Worm (Caenorhabditis elegans) whole organism, L4 larva: ENCODE measurements around the gene K12D12.4.

Experiments
- F10B5.3 ChIP-seq: sonication (generic microtip); optimal IDR thresholded peaks from 2 replicates; lab custom pipeline; 2016; ENCODE audit warnings: mild to moderate bottlenecking, missing genetic modification characterization, missing compliant biosample characterization
- F26F4.8 ChIP-seq: fragments of 200-800 bp; sonication (Bioruptor generic); conservative IDR thresholded peaks from 2 replicates; pipeline ENCODE4 v1.3.6; 2022; ENCODE audit warnings: missing genetic modification characterization, missing compliant biosample characterization
- R02D3.7 ChIP-seq: fragments of 150-350 bp; sonication (generic microtip); optimal IDR thresholded peaks from 3 replicates; lab custom pipeline; 2014; ENCODE audit warnings: missing biosample characterization, missing genetic modification characterization
- T20F7.1 ChIP-seq: fragments of 200-800 bp; sonication (Bioruptor generic); optimal IDR thresholded peaks from 2 replicates; lab custom pipeline; 2018; ENCODE audit warnings: mild to moderate bottlenecking, missing genetic modification characterization, missing compliant biosample characterization
- Y75B8A.6 ChIP-seq: fragments of 200-800 bp; sonication (Bioruptor generic); IDR thresholded peaks from 2 replicates; pipeline ENCODE4 v1.3.6; 2022; ENCODE audit warnings: missing genetic modification reagents, missing genetic modification characterization, missing compliant biosample characterization
- ZK337.2 ChIP-seq: fragments of 200-800 bp; sonication (Bioruptor generic); IDR thresholded peaks from 2 replicates; pipeline ENCODE4 v1.3.6; 2022; ENCODE audit warnings: missing genetic modification reagents, missing genetic modification characterization, missing compliant biosample characterization
- ama-1 ChIP-seq: fragments of 150-350 bp; optimal IDR thresholded peaks from 2 replicates; lab custom pipeline; 2014; ENCODE audit warnings: inconsistent platforms, mixed read lengths
- ceh-20 ChIP-seq: fragments of 200-800 bp; sonication (Bioruptor generic); IDR thresholded peaks from 2 replicates; pipeline ENCODE4 v1.3.6; 2022; ENCODE audit warnings: missing genetic modification reagents, missing genetic modification characterization, missing compliant biosample characterization
- ceh-28 ChIP-seq: fragments of 150-350 bp; optimal IDR thresholded peaks from 2 replicates; lab custom pipeline; 2014; ENCODE audit warnings: missing biosample characterization, missing genetic modification reagents, missing genetic modification characterization
- ceh-32 ChIP-seq: sonication (generic microtip); optimal IDR thresholded peaks from 2 replicates; lab custom pipeline; 2016; ENCODE audit warnings: mild to moderate bottlenecking, missing genetic modification characterization, missing compliant biosample characterization; ENCODE audit not compliant: poor library complexity
- ceh-44 ChIP-seq: fragments of 200-800 bp; sonication (Bioruptor generic); IDR thresholded peaks from 2 replicates; pipeline ENCODE4 v1.3.6; 2022; ENCODE audit warnings: missing genetic modification reagents, missing genetic modification characterization, missing compliant biosample characterization
- ceh-62 ChIP-seq: sonication (generic microtip); optimal IDR thresholded peaks from 2 replicates; lab custom pipeline; 2017; ENCODE audit warnings: missing biosample characterization, missing genetic modification characterization
- ceh-82 ChIP-seq: sonication (generic microtip); optimal IDR thresholded peaks from 2 replicates; lab custom pipeline; 2017; ENCODE audit warnings: missing biosample characterization, missing genetic modification characterization
- ces-1 ChIP-seq: fragments of 150-350 bp; sonication (generic microtip); optimal IDR thresholded peaks from 4 replicates; lab custom pipeline; 2014; ENCODE audit warnings: missing biosample characterization, missing genetic modification reagents, missing genetic modification characterization
- ctbp-1 ChIP-seq: fragments of 200-800 bp; sonication (Bioruptor generic); IDR thresholded peaks from 2 replicates; pipeline ENCODE4 v1.3.6; 2022; ENCODE audit warnings: missing genetic modification reagents, missing genetic modification characterization, missing compliant biosample characterization
- daf-16 ChIP-seq, 3 experiments: sonication (generic microtip); optimal IDR thresholded peaks; 2 replicates each; lab custom pipeline; 2016 to 2017; ENCODE audit warnings: missing genetic modification characterization in 3 of 3, missing genetic modification reagents in 3 of 3, mild to moderate bottlenecking in 2 of 3, missing compliant biosample characterization in 2 of 3, missing biosample characterization in 1 of 3, moderate library complexity in 1 of 3
- dmd-6 ChIP-seq: fragments of 200-800 bp; sonication (Bioruptor generic); IDR thresholded peaks from 2 replicates; pipeline ENCODE4 v1.3.6; 2022; ENCODE audit warnings: missing genetic modification reagents, missing genetic modification characterization, missing compliant biosample characterization
- dmd-8 ChIP-seq: fragments of 200-800 bp; sonication (Bioruptor generic); IDR thresholded peaks from 2 replicates; pipeline ENCODE4 v1.3.6; 2022; ENCODE audit warnings: missing genetic modification characterization, missing compliant biosample characterization
- dmd-9 ChIP-seq: fragments of 200-800 bp; sonication (Bioruptor generic); IDR thresholded peaks from 2 replicates; pipeline ENCODE4 v1.3.6; 2022; ENCODE audit warnings: missing genetic modification reagents, missing genetic modification characterization, missing compliant biosample characterization
- dpl-1 ChIP-seq: fragments of 150-350 bp; optimal IDR thresholded peaks from 2 replicates; lab custom pipeline; 2014; ENCODE audit warnings: missing biosample characterization, missing genetic modification reagents, missing genetic modification characterization
- egl-43 ChIP-seq: fragments of 200-800 bp; sonication (Bioruptor generic); IDR thresholded peaks from 2 replicates; pipeline ENCODE4 v1.3.6; 2022; ENCODE audit warnings: missing genetic modification reagents, missing genetic modification characterization, missing compliant biosample characterization
- gei-8 ChIP-seq: fragments of 200-800 bp; sonication (Bioruptor generic); optimal IDR thresholded peaks from 2 replicates; lab custom pipeline; 2018; ENCODE audit warnings: mild to moderate bottlenecking, missing genetic modification characterization, missing compliant biosample characterization
- hlh-11 ChIP-seq: fragments of 200-800 bp; sonication (Bioruptor generic); optimal IDR thresholded peaks from 2 replicates; lab custom pipeline; 2018; ENCODE audit warnings: mild to moderate bottlenecking, missing genetic modification characterization, missing compliant biosample characterization
- lin-15B ChIP-seq: fragments of 150-350 bp; sonication (generic microtip); optimal IDR thresholded peaks from 3 replicates; lab custom pipeline; 2014; ENCODE audit warnings: missing biosample characterization, missing genetic modification characterization
- lin-38 ChIP-seq: fragments of 200-800 bp; sonication (Bioruptor generic); IDR thresholded peaks from 2 replicates; pipeline ENCODE4 v1.3.6; 2022; ENCODE audit warnings: missing genetic modification reagents, missing genetic modification characterization, missing compliant biosample characterization
- lin-39 ChIP-seq: fragments of 150-350 bp; optimal IDR thresholded peaks from 2 replicates; lab custom pipeline; 2014; ENCODE audit warnings: missing biosample characterization, missing genetic modification reagents, missing genetic modification characterization
- lsy-2 ChIP-seq, 2 experiments: fragments of 150-350 bp in 1 of 2; sonication (generic microtip) in 1 of 2; optimal IDR thresholded peaks; 2 replicates each; lab custom pipeline; 2014 to 2017; ENCODE audit warnings: missing biosample characterization in 2 of 2, missing genetic modification characterization in 2 of 2
- madf-5 ChIP-seq, 2 experiments: fragments of 200-800 bp; sonication (Bioruptor generic); IDR thresholded peaks; 2 replicates each; pipeline ENCODE4 v1.3.6; 2022; ENCODE audit warnings: missing compliant biosample characterization in 2 of 2, missing genetic modification characterization in 2 of 2
- madf-9 ChIP-seq: fragments of 200-800 bp; sonication (Bioruptor generic); conservative IDR thresholded peaks from 2 replicates; pipeline ENCODE4 v1.3.6; 2022; ENCODE audit warnings: missing genetic modification reagents, missing genetic modification characterization, missing compliant biosample characterization
- mep-1 ChIP-seq: fragments of 150-350 bp; sonication (generic microtip); optimal IDR thresholded peaks from 3 replicates; lab custom pipeline; 2014; ENCODE audit warnings: missing biosample characterization, missing genetic modification characterization
- mxl-2 ChIP-seq: fragments of 200-800 bp; sonication (Bioruptor generic); conservative IDR thresholded peaks from 2 replicates; pipeline ENCODE4 v1.3.6; 2022; ENCODE audit warnings: missing genetic modification reagents, missing genetic modification characterization, missing compliant biosample characterization
- mxl-3 ChIP-seq: fragments of 200-800 bp; sonication (Bioruptor generic); optimal IDR thresholded peaks from 2 replicates; lab custom pipeline; 2018; ENCODE audit warnings: mild to moderate bottlenecking, missing genetic modification characterization, missing compliant biosample characterization
- nhr-10 ChIP-seq: fragments of 150-350 bp; optimal IDR thresholded peaks from 2 replicates; lab custom pipeline; 2014; ENCODE audit warnings: missing biosample characterization, missing genetic modification characterization
- nhr-102 ChIP-seq: sonication (generic microtip); optimal IDR thresholded peaks from 2 replicates; lab custom pipeline; 2016; ENCODE audit warnings: mild to moderate bottlenecking, missing genetic modification characterization, moderate library complexity, missing compliant biosample characterization
- nhr-237 ChIP-seq: sonication (generic microtip); optimal IDR thresholded peaks from 2 replicates; lab custom pipeline; 2017; ENCODE audit warnings: missing biosample characterization, missing genetic modification characterization
- nhr-25 ChIP-seq: sonication (generic microtip); optimal IDR thresholded peaks from 2 replicates; lab custom pipeline; 2017; ENCODE audit warnings: missing genetic modification characterization, mild to moderate bottlenecking, missing compliant biosample characterization, antibody characterized with exemption, moderate library complexity, borderline replicate concordance; ENCODE audit not compliant: insufficient read depth
- nhr-42 ChIP-seq: fragments of 200-800 bp; sonication (Bioruptor generic); IDR thresholded peaks from 2 replicates; pipeline ENCODE4 v1.3.6; 2022; ENCODE audit warnings: missing genetic modification characterization, missing compliant biosample characterization
- nhr-48 ChIP-seq: sonication (generic microtip); optimal IDR thresholded peaks from 2 replicates; lab custom pipeline; 2016; ENCODE audit warnings: mild to moderate bottlenecking, missing genetic modification characterization, missing compliant biosample characterization
- nhr-77 ChIP-seq: fragments of 150-350 bp; optimal IDR thresholded peaks from 2 replicates; lab custom pipeline; 2014; ENCODE audit warnings: missing biosample characterization, missing genetic modification characterization
- pha-4 ChIP-seq, 2 experiments: fragments of 150-350 bp in 1 of 2; fragments of 200-800 bp in 1 of 2; sonication (Bioruptor generic) in 1 of 2; IDR thresholded peaks in 1 of 2; optimal IDR thresholded peaks in 1 of 2; 2 replicates each; pipeline versions ENCODE4 v1.3.6 to Lab custom; 2014 to 2022; ENCODE audit warnings: missing genetic modification characterization in 2 of 2, missing genetic modification reagents in 2 of 2, missing biosample characterization in 1 of 2, missing compliant biosample characterization in 1 of 2
- sdz-12 ChIP-seq: fragments of 200-800 bp; sonication (Bioruptor generic); optimal IDR thresholded peaks from 2 replicates; lab custom pipeline; 2018; ENCODE audit warnings: mild to moderate bottlenecking, missing genetic modification characterization, missing compliant biosample characterization
- snpc-4 ChIP-seq: fragments of 150-350 bp; optimal IDR thresholded peaks from 2 replicates; lab custom pipeline; 2014; ENCODE audit warnings: missing biosample characterization, missing genetic modification characterization
- tag-97 ChIP-seq: fragments of 200-800 bp; sonication (Bioruptor generic); IDR thresholded peaks from 2 replicates; pipeline ENCODE4 v1.3.6; 2022; ENCODE audit warnings: missing genetic modification characterization, missing compliant biosample characterization
- tra-1 ChIP-seq: fragments of 200-800 bp; sonication (Bioruptor generic); IDR thresholded peaks from 2 replicates; pipeline ENCODE4 v1.3.6; 2022; ENCODE audit warnings: missing genetic modification reagents, missing genetic modification characterization, missing compliant biosample characterization
- unc-130 ChIP-seq: sonication (generic microtip); optimal IDR thresholded peaks from 2 replicates; lab custom pipeline; 2016; ENCODE audit warnings: missing genetic modification reagents, missing genetic modification characterization, missing compliant biosample characterization
- vab-7 ChIP-seq: fragments of 200-800 bp; sonication (Bioruptor generic); IDR thresholded peaks from 2 replicates; pipeline ENCODE4 v1.3.6; 2022; ENCODE audit warnings: missing genetic modification reagents, missing genetic modification characterization, missing compliant biosample characterization
- zfp-2 ChIP-seq: sonication (generic microtip); optimal IDR thresholded peaks from 2 replicates; lab custom pipeline; 2016; ENCODE audit warnings: mild to moderate bottlenecking, missing genetic modification characterization, missing compliant biosample characterization
- zip-11 ChIP-seq: fragments of 200-800 bp; sonication (Bioruptor generic); IDR thresholded peaks from 2 replicates; pipeline ENCODE4 v1.3.6; 2022; ENCODE audit warnings: missing genetic modification characterization, missing compliant biosample characterization
- ztf-7 ChIP-seq: fragments of 150-350 bp; optimal IDR thresholded peaks from 2 replicates; lab custom pipeline; 2014; ENCODE audit warnings: missing biosample characterization, missing genetic modification characterization

The K12D12.4 gene

DNA sequence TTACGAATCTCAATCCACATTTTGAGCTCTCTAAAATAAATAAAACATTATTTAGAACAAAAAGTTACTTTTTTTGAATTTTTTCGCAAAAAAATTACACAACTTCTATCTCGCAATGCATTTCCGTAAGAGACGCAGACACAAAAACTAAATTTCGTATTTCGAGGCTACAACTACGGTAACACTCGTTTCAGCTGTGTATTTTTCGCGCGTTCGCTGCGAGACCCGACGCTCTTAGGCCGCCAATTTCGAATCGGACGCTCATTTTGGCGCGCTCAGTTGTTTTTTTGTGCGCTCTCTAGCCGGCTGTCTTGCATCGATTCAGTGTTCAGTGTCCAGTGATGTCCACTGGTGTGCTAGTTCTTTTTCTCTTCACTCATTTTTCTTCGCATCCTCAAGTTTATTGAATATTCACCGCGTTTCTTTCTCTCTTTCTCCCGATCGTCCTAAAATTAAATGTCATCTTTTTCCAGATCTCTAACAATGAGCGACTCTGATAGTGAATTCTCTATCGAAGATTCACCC lies 9.2 kb upstream of the K12D12.4 start, which contains the start of the genes npp-3 and top-2 (continued):
- TF ChIP-seq ZK337.2 (no peak), dmd-6 (GFP tag; lab: Robert Waterston, UW) (peak; percentile 79), ceh-44 (GFP tag; lab: Robert Waterston, UW) (peak; percentile 57; the same call in 1 of the 2 replicates), lin-39 (tag; lab: Kevin White, UChicago) (no peak), zfp-2 (tag; lab: Kevin White, UChicago) (peak; percentile 81), nhr-42 (GFP tag; lab: Robert Waterston, UW) (peak; percentile 74; the same call in 1 of the 2 replicates), tag-97 (GFP tag; lab: Robert Waterston, UW) (no peak), mxl-3 (GFP tag; lab: Kevin White, UChicago) (peak; percentile 3), nhr-237 (no peak), dmd-8 (GFP tag; lab: Robert Waterston, UW) (no peak), F26F4.8 (GFP tag; lab: Robert Waterston, UW) (no peak), ceh-20 (GFP tag; lab: Robert Waterston, UW) (peak; percentile 92), unc-130 (peak; percentile 95), lsy-2 (tag; optimal IDR thresholded peaks at IDR 0.05; lab: Kevin White, UChicago) (peak; percentile 98 to 99), vab-7 (GFP tag; lab: Robert Waterston, UW) (peak; percentile 84), tra-1 (GFP tag; lab: Robert Waterston, UW) (peak; percentile 79; the same call in 1 of the 2 replicates), hlh-11 (peak; percentile 94), pha-4 (GFP tag; IDR thresholded peaks at IDR 0.05; lab: Robert Waterston, UW) (no peak; the same call in 1 of the 2 replicates), pha-4 (tag; optimal IDR thresholded peaks at IDR 0.05; lab: Kevin White, UChicago) (peak; percentile 35), lin-38 (GFP tag; lab: Robert Waterston, UW) (peak; percentile 93), zip-11 (GFP tag; lab: Robert Waterston, UW) (no peak), nhr-102 (peak; percentile 86), daf-16 (GFP tag; optimal IDR thresholded peaks at IDR 0.05; lab: Kevin White, UChicago) (peak in 1 of 2 experiments; percentile 80), daf-16 (tag; optimal IDR thresholded peaks at IDR 0.05; lab: Kevin White, UChicago) (peak; percentile 77), ztf-7 (no peak), T20F7.1 (GFP tag; lab: Kevin White, UChicago) (no peak), gei-8 (GFP tag; lab: Kevin White, UChicago) (no peak), nhr-25 (tag; lab: Kevin White, UChicago) (peak; percentile 87), ctbp-1 (GFP tag; lab: Robert Waterston, UW) (peak; percentile 87), nhr-77 (tag; lab: Kevin White, UChicago) (peak; percentile 56), nhr-10 (tag; lab: Kevin White, UChicago) (no peak), ceh-28 (tag; lab: Kevin White, UChicago) (no peak), madf-9 (GFP tag; lab: Robert Waterston, UW) (peak; percentile 53; the same call in 1 of the 2 replicates), F10B5.3 (peak; percentile 76), madf-5 (GFP tag; IDR thresholded peaks at IDR 0.05; lab: Robert Waterston, UW) (no peak), lin-15B (peak; percentile 59), egl-43 (GFP tag; lab: Robert Waterston, UW) (0 out of 2 replicates have a peak, but pooled peaks have one; percentile 52), ces-1 (GFP tag; lab: Kevin White, UChicago) (no peak), Y75B8A.6 (GFP tag; lab: Robert Waterston, UW) (no peak), sdz-12 (GFP tag; lab: Kevin White, UChicago) (no peak), snpc-4 (tag; lab: Kevin White, UChicago) (no peak), dpl-1 (GFP tag; lab: Kevin White, UChicago) (peak; percentile 99), ama-1 (lab: Kevin White, UChicago) (peak; percentile 78), ceh-32 (tag; lab: Kevin White, UChicago) (no peak), ceh-82 (tag; lab: Kevin White, UChicago) (no peak), dmd-9 (GFP tag; lab: Robert Waterston, UW) (peak; percentile 83), mxl-2 (GFP tag; lab: Robert Waterston, UW) (no peak), ceh-62 (tag; lab: Kevin White, UChicago) (no peak), mep-1 (tag; lab: Kevin White, UChicago) (peak; percentile 97), R02D3.7 (tag; lab: Kevin White, UChicago) (peak; percentile 47), nhr-48 (tag; lab: Kevin White, UChicago) (peak; percentile 70)
